Worm (Caenorhabditis elegans) whole organism, L4 larva: ENCODE results near the gene syx-6.

Experiments used
- F49E8.2 ChIP-seq: sonication (generic microtip); optimal IDR thresholded peaks from 2 replicates; lab custom pipeline; 2016; ENCODE audit warnings: missing compliant biosample characterization, mild to moderate bottlenecking, missing genetic modification characterization, borderline replicate concordance
- egl-27 ChIP-seq: sonication (generic microtip); optimal IDR thresholded peaks from 3 replicates; lab custom pipeline; 2017; ENCODE audit warnings: missing biosample characterization, missing genetic modification reagents, missing genetic modification characterization
- mdt-29 ChIP-seq: fragments of 200-800 bp; sonication (Bioruptor generic); IDR thresholded peaks from 2 replicates; pipeline ENCODE4 v1.3.6; 2022; ENCODE audit warnings: missing genetic modification reagents, missing genetic modification characterization, missing compliant biosample characterization
- mep-1 ChIP-seq: fragments of 150-350 bp; sonication (generic microtip); optimal IDR thresholded peaks from 3 replicates; lab custom pipeline; 2014; ENCODE audit warnings: missing biosample characterization, missing genetic modification characterization
- nhr-11 ChIP-seq: fragments of 150-350 bp; optimal IDR thresholded peaks from 2 replicates; lab custom pipeline; 2014; ENCODE audit warnings: missing biosample characterization, missing genetic modification characterization
- nhr-237 ChIP-seq: sonication (generic microtip); optimal IDR thresholded peaks from 2 replicates; lab custom pipeline; 2017; ENCODE audit warnings: missing biosample characterization, missing genetic modification characterization
- nhr-48 ChIP-seq: sonication (generic microtip); optimal IDR thresholded peaks from 2 replicates; lab custom pipeline; 2016; ENCODE audit warnings: mild to moderate bottlenecking, missing genetic modification characterization, missing compliant biosample characterization
- pqm-1 ChIP-seq: sonication (generic microtip); optimal IDR thresholded peaks from 2 replicates; lab custom pipeline; 2017; ENCODE audit warnings: missing biosample characterization, missing genetic modification characterization
- unc-62 ChIP-seq, 3 experiments: fragments of 150-350 bp in 1 of 3; sonication (generic microtip); optimal IDR thresholded peaks in 2 of 3; peaks in 1 of 3; 1 replicate in 1 of 3; 2 replicates in 2 of 3; lab custom pipeline; 2014 to 2017; ENCODE audit warnings: missing biosample characterization in 3 of 3, missing genetic modification characterization in 3 of 3, missing genetic modification reagents in 3 of 3, missing genotype in 1 of 3
- vab-7 ChIP-seq: fragments of 200-800 bp; sonication (Bioruptor generic); IDR thresholded peaks from 2 replicates; pipeline ENCODE4 v1.3.6; 2022; ENCODE audit warnings: missing genetic modification reagents, missing genetic modification characterization, missing compliant biosample characterization

ce11 chrX:3141704-3142103 is 22.6 kb upstream of the syx-6 start:
- TF ChIP-seq nhr-48 (tag; lab: Kevin White, UChicago) (no peak), egl-27 (no peak), nhr-237 (tag; lab: Kevin White, UChicago) (no peak), unc-62 (GFP tag; optimal IDR thresholded peaks at IDR 0.05 in 1 of 2; lab: Kevin White, UChicago) (no peak), unc-62 (tag; optimal IDR thresholded peaks at IDR 0.05; lab: Kevin White, UChicago) (no peak), pqm-1 (tag; lab: Kevin White, UChicago) (no peak), vab-7 (GFP tag; lab: Robert Waterston, UW) (no peak), F49E8.2 (tag; lab: Kevin White, UChicago) (no peak), mep-1 (tag; lab: Kevin White, UChicago) (no peak), mdt-29 (no peak), nhr-11 (tag; lab: Kevin White, UChicago) (no peak)
